Fruit fly (Drosophila melanogaster): ENCODE data around the gene HP4.

HP4 gene

DNA sequence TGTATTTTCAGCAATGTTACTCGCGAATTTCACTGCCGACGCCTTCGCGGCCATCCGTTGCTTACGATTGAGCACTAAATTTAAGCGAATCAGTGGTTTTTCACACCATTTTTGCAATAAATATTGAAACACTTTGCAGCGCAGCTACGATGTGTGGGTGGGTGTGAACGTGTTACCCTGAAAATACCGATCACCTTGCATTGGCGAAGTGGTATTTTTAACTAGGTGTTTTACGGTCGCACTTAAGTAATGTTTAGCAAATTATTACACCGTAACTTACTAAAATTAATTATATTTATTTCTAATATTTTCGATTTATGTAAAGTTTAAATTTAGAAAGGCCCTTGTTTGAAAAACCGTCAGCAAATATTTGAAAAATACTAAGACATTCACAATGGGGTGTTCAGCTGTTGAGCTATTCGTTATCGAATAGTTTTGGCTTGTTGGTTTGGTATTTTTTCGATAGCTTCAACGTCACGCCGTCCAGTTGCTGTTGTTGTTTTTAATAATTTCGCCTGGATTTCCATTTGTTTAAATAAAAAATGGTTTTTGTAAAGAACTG, 39.9 kb downstream of the HP4 start, which contains the start of the genes syd and Srp9 (continued):
- TF ChIP-seq knrl (GFP tag; IDR thresholded peaks at IDR 0.05; ENCODE audit: partially characterized antibody): no peak
- TF ChIP-seq Spps (tag; optimal IDR thresholded peaks at IDR 0.05): no peak
- TF ChIP-seq CG16863 (GFP tag; optimal IDR thresholded peaks at IDR 0.05): no peak
- TF ChIP-seq Adf1 (GFP tag; IDR thresholded peaks at IDR 0.05): 0 out of 2 replicates have a peak, but pooled peaks have one; percentile 13
- TF ChIP-seq h (optimal IDR thresholded peaks at IDR 0.05): no peak
- no peak for TF ChIP-seq CG11723 (GFP tag; optimal IDR thresholded peaks at IDR 0.05)
- TF ChIP-seq exex (tag; optimal IDR thresholded peaks at IDR 0.05): peak; percentile 36
- no peak for TF ChIP-seq Hey (tag; optimal IDR thresholded peaks at IDR 0.05)
- no peak for TF ChIP-seq yki (optimal IDR thresholded peaks at IDR 0.05)
- TF ChIP-seq CG12104 (GFP tag; optimal IDR thresholded peaks at IDR 0.05): no peak
- TF ChIP-seq Eip74EF (GFP tag; optimal IDR thresholded peaks at IDR 0.05): no peak
- TF ChIP-seq D (optimal IDR thresholded peaks at IDR 0.05): no peak
- TF ChIP-seq D (GFP tag; optimal IDR thresholded peaks at IDR 0.05): no peak
- TF ChIP-seq ssp (GFP tag; IDR thresholded peaks at IDR 0.05): peak; percentile 49
- no peak for TF ChIP-seq CG8089 (GFP tag; optimal IDR thresholded peaks at IDR 0.05)
- TF ChIP-seq z (GFP tag; IDR thresholded peaks at IDR 0.05): no peak
- peak; percentile 38 for TF ChIP-seq Ets97D (GFP tag; optimal IDR thresholded peaks at IDR 0.05)
- TF ChIP-seq CG17361 (GFP tag; IDR thresholded peaks at IDR 0.05): 0 out of 3 replicates have a peak, but pooled peaks have one; percentile 25
- TF ChIP-seq Lhr (GFP tag; optimal IDR thresholded peaks at IDR 0.05): peak; percentile 6
- TF ChIP-seq Fer3 (tag; optimal IDR thresholded peaks at IDR 0.05): no peak
- no peak for TF ChIP-seq TFAM (GFP tag; optimal IDR thresholded peaks at IDR 0.05)
- TF ChIP-seq vfl (GFP tag; optimal IDR thresholded peaks at IDR 0.05): no peak
- TF ChIP-seq sens-2 (GFP tag; IDR thresholded peaks at IDR 0.05): no peak
- TF ChIP-seq CG7372 (GFP tag; IDR thresholded peaks at IDR 0.05): no peak
- peak; percentile 94 for TF ChIP-seq CG4617 (GFP tag; optimal IDR thresholded peaks at IDR 0.05; ENCODE audit: borderline replicate concordance)
- TF ChIP-seq CG32767 (GFP tag; IDR thresholded peaks at IDR 0.05): no peak
- TF ChIP-seq B-H2 (GFP tag; optimal IDR thresholded peaks at IDR 0.05): no peak
- TF ChIP-seq CG13775 (GFP tag; optimal IDR thresholded peaks at IDR 0.05): no peak
- no peak for TF ChIP-seq CG31365 (tag; optimal IDR thresholded peaks at IDR 0.05)
- no peak for TF ChIP-seq CG7556 (GFP tag; optimal IDR thresholded peaks at IDR 0.05)
- no peak for TF ChIP-seq CG15011 (GFP tag; optimal IDR thresholded peaks at IDR 0.05)
- TF ChIP-seq salm (tag; optimal IDR thresholded peaks at IDR 0.05): no peak
- TF ChIP-seq mirr (GFP tag; optimal IDR thresholded peaks at IDR 0.05): no peak
- no peak for TF ChIP-seq Max (GFP tag; optimal IDR thresholded peaks at IDR 0.05)
- TF ChIP-seq Kr (GFP tag; optimal IDR thresholded peaks at IDR 0.05): no peak
- TF ChIP-seq CG8478 (optimal IDR thresholded peaks at IDR 0.05): no peak
- TF ChIP-seq fu2 (GFP tag; optimal IDR thresholded peaks at IDR 0.05): no peak
- TF ChIP-seq CG5245 (GFP tag; optimal IDR thresholded peaks at IDR 0.05): no peak
- TF ChIP-seq CoRest (tag; optimal IDR thresholded peaks at IDR 0.05): no peak
- no peak for TF ChIP-seq org-1 (GFP tag; optimal IDR thresholded peaks at IDR 0.05)
- TF ChIP-seq CG4360 (GFP tag; IDR thresholded peaks at IDR 0.05): peak; percentile 59
- TF ChIP-seq YL-1 (GFP tag; optimal IDR thresholded peaks at IDR 0.05): peak; percentile 69
- no peak for TF ChIP-seq CG9727 (GFP tag; optimal IDR thresholded peaks at IDR 0.05)
- TF ChIP-seq jing (GFP tag; optimal IDR thresholded peaks at IDR 0.05): no peak
- no peak for TF ChIP-seq fd3F (GFP tag; optimal IDR thresholded peaks at IDR 0.05)
- TF ChIP-seq CG10147 (GFP tag; optimal IDR thresholded peaks at IDR 0.05): no peak
- peak; percentile 66 for TF ChIP-seq Dref (GFP tag; IDR thresholded peaks at IDR 0.05)
- no peak for TF ChIP-seq D19B (GFP tag; optimal IDR thresholded peaks at IDR 0.05)
- TF ChIP-seq nmo (GFP tag; optimal IDR thresholded peaks at IDR 0.05): peak; percentile 55
- TF ChIP-seq caup (GFP tag; optimal IDR thresholded peaks at IDR 0.05; ENCODE audit: severe bottlenecking): no peak
- no peak for TF ChIP-seq CG30431 (GFP tag; optimal IDR thresholded peaks at IDR 0.05)
- TF ChIP-seq CG11504 (tag; optimal IDR thresholded peaks at IDR 0.05): no peak

Measured in whole organism, embryonic.